Worm (Caenorhabditis elegans) whole organism, L4/young adult: ENCODE data around the gene T07D4.2.

Experiments
- W03F9.2 ChIP-seq: fragments of 150-350 bp; optimal IDR thresholded peaks from 2 replicates; lab custom pipeline; 2014; ENCODE audit warnings: missing biosample characterization, missing genetic modification characterization
- dao-5 ChIP-seq: sonication (generic microtip); optimal IDR thresholded peaks from 2 replicates; lab custom pipeline; 2016; ENCODE audit warnings: missing genotype, missing genetic modification characterization, moderate library complexity, missing compliant biosample characterization
- him-1 ChIP-seq: sonication (generic microtip); optimal IDR thresholded peaks from 2 replicates; lab custom pipeline; 2016; ENCODE audit warnings: missing genotype, missing genetic modification reagents, missing genetic modification characterization, missing compliant biosample characterization

ce11 chrII:8891606-8892005 is 17.9 kb upstream of the T07D4.2 start:
- TF ChIP-seq dao-5 (no peak), him-1 (tag; lab: Kevin White, UChicago) (no peak), W03F9.2 (tag; lab: Kevin White, UChicago) (no peak)
